Fruit fly (Drosophila melanogaster) whole organism, embryonic: ENCODE results near the gene CG15347.

Experiments
- ATbp ChIP-seq: fragments of 200-800 bp; sonication (Bioruptor generic); optimal IDR thresholded peaks from 2 replicates; lab custom pipeline; 2017; ENCODE audit warnings: missing biosample characterization, mild to moderate bottlenecking, missing genetic modification characterization, missing genetic modification reagents
- Adf1 ChIP-seq: fragments of 200-800 bp; sonication (Bioruptor generic); IDR thresholded peaks from 2 replicates; pipeline ENCODE4 v1.3.6; 2022; ENCODE audit warnings: missing biosample characterization, missing genetic modification characterization
- Blimp-1 ChIP-seq: fragments of 200-800 bp; sonication (Bioruptor generic); optimal IDR thresholded peaks from 3 replicates; lab custom pipeline; 2018; ENCODE audit warnings: missing biosample characterization, missing genetic modification characterization, mild to moderate bottlenecking, moderate library complexity, missing genetic modification reagents
- CG11085 ChIP-seq: fragments of 200-800 bp; sonication (Bioruptor generic); IDR thresholded peaks from 2 replicates; pipeline ENCODE4 v1.3.6; 2022; ENCODE audit warnings: missing biosample characterization, missing genetic modification characterization
- CG11504 ChIP-seq: fragments of 200-800 bp; sonication (Bioruptor generic); optimal IDR thresholded peaks from 3 replicates; lab custom pipeline; 2019; ENCODE audit warnings: missing biosample characterization, mild to moderate bottlenecking, missing genetic modification characterization, moderate library complexity
- CG13123 ChIP-seq: fragments of 200-800 bp; sonication (Bioruptor generic); optimal IDR thresholded peaks from 2 replicates; lab custom pipeline; 2016; ENCODE audit warnings: missing biosample characterization, missing genetic modification characterization
- CG14860 ChIP-seq: fragments of 200-800 bp; sonication (Bioruptor generic); IDR thresholded peaks from 3 replicates; pipeline ENCODE4 v1.3.6; 2022; ENCODE audit warnings: missing biosample characterization, missing genetic modification characterization; ENCODE audit not compliant: partially characterized antibody
- CG15514 ChIP-seq: fragments of 200-800 bp; sonication (Bioruptor generic); optimal IDR thresholded peaks from 3 replicates; lab custom pipeline; 2017; ENCODE audit warnings: missing biosample characterization, missing genetic modification characterization, mild to moderate bottlenecking, moderate library complexity, missing genetic modification reagents
- CG31365 ChIP-seq: fragments of 200-800 bp; sonication (Bioruptor generic); optimal IDR thresholded peaks from 2 replicates; lab custom pipeline; 2018; ENCODE audit warnings: missing biosample characterization, mild to moderate bottlenecking, missing genetic modification characterization
- CG34376 ChIP-seq: fragments of 200-800 bp; sonication (Bioruptor generic); optimal IDR thresholded peaks from 2 replicates; lab custom pipeline; 2018; ENCODE audit warnings: missing biosample characterization, mild to moderate bottlenecking, missing genetic modification characterization
- CG43689 ChIP-seq: fragments of 200-800 bp; sonication (Bioruptor generic); IDR thresholded peaks from 2 replicates; pipeline ENCODE4 v1.3.6; 2022; ENCODE audit warnings: missing biosample characterization, missing genetic modification characterization
- CG6689 ChIP-seq: fragments of 200-800 bp; sonication (Bioruptor generic); IDR thresholded peaks from 2 replicates; pipeline ENCODE4 v1.3.6; 2022; ENCODE audit warnings: missing biosample characterization, missing genetic modification characterization
- Doc2 ChIP-seq: fragments of 200-800 bp; sonication (Bioruptor generic); IDR thresholded peaks from 2 replicates; pipeline ENCODE4 v1.3.6; 2022; ENCODE audit warnings: missing biosample characterization, missing genetic modification characterization
- Fer1 ChIP-seq: fragments of 200-800 bp; sonication (Bioruptor generic); optimal IDR thresholded peaks from 2 replicates; lab custom pipeline; 2017; ENCODE audit warnings: missing biosample characterization, mild to moderate bottlenecking, missing genetic modification characterization
- HLH4C ChIP-seq: fragments of 200-800 bp; sonication (Bioruptor generic); IDR thresholded peaks from 3 replicates; pipeline ENCODE4 v1.3.6; 2022; ENCODE audit warnings: missing biosample characterization, missing genetic modification characterization; ENCODE audit not compliant: partially characterized antibody
- Hsf ChIP-seq: fragments of 200-800 bp; sonication (Bioruptor generic); optimal IDR thresholded peaks from 3 replicates; lab custom pipeline; 2016; ENCODE audit warnings: missing biosample characterization, missing genetic modification characterization
- MTF-1 ChIP-seq: fragments of 200-800 bp; sonication (Bioruptor generic); optimal IDR thresholded peaks from 2 replicates; lab custom pipeline; 2018; ENCODE audit warnings: missing biosample characterization, mild to moderate bottlenecking, missing genetic modification characterization, borderline replicate concordance
- Mes4 ChIP-seq: fragments of 200-800 bp; sonication (Bioruptor generic); optimal IDR thresholded peaks from 2 replicates; lab custom pipeline; 2016; ENCODE audit warnings: missing biosample characterization, missing genetic modification characterization
- Pdp1 ChIP-seq, 2 experiments: fragments of 200-800 bp; sonication (Bioruptor generic); optimal IDR thresholded peaks; 3 replicates each; lab custom pipeline; 2016; ENCODE audit warnings: missing biosample characterization in 2 of 2, missing genetic modification characterization in 2 of 2, mild to moderate bottlenecking in 1 of 2, moderate library complexity in 1 of 2
- Rfx ChIP-seq: fragments of 200-800 bp; sonication (Bioruptor generic); IDR thresholded peaks from 2 replicates; pipeline ENCODE4 v1.3.6; 2022; ENCODE audit warnings: missing biosample characterization, missing genetic modification characterization
- Xrp1 ChIP-seq: fragments of 200-800 bp; sonication (Bioruptor generic); IDR thresholded peaks from 2 replicates; pipeline ENCODE4 v1.3.6; 2022; ENCODE audit warnings: missing biosample characterization, missing genetic modification characterization
- YL-1 ChIP-seq: fragments of 200-800 bp; sonication (Bioruptor generic); optimal IDR thresholded peaks from 3 replicates; lab custom pipeline; 2017; ENCODE audit warnings: missing biosample characterization, mild to moderate bottlenecking, missing genetic modification characterization
- amos ChIP-seq: fragments of 200-800 bp; sonication (Bioruptor generic); IDR thresholded peaks from 2 replicates; pipeline ENCODE4 v1.3.6; 2022; ENCODE audit warnings: missing biosample characterization, missing genetic modification characterization; ENCODE audit not compliant: partially characterized antibody
- ara ChIP-seq: fragments of 200-800 bp; sonication (Bioruptor generic); IDR thresholded peaks from 2 replicates; pipeline ENCODE4 v1.3.6; 2022; ENCODE audit warnings: missing biosample characterization, missing genetic modification characterization
- ash1 ChIP-seq: fragments of 200-800 bp; sonication (Bioruptor generic); optimal IDR thresholded peaks from 2 replicates; lab custom pipeline; 2018; ENCODE audit warnings: missing biosample characterization, mild to moderate bottlenecking, missing genetic modification characterization
- chm ChIP-seq: fragments of 200-800 bp; sonication (Bioruptor generic); IDR thresholded peaks from 2 replicates; pipeline ENCODE4 v1.3.6; 2022; ENCODE audit warnings: missing biosample characterization, missing genetic modification characterization
- corto ChIP-seq: fragments of 200-800 bp; sonication (Bioruptor generic); optimal IDR thresholded peaks from 2 replicates; lab custom pipeline; 2016; ENCODE audit warnings: missing biosample characterization, mild to moderate bottlenecking, missing genetic modification characterization, moderate library complexity
- cwo ChIP-seq: fragments of 200-800 bp; sonication (Bioruptor generic); optimal IDR thresholded peaks from 3 replicates; lab custom pipeline; 2017; ENCODE audit warnings: missing biosample characterization, missing genetic modification characterization, mild to moderate bottlenecking, moderate library complexity, missing genetic modification reagents
- exex ChIP-seq: fragments of 200-800 bp; sonication (Bioruptor generic); optimal IDR thresholded peaks from 4 replicates; lab custom pipeline; 2018; ENCODE audit warnings: missing biosample characterization, mild to moderate bottlenecking, missing genetic modification characterization, moderate library complexity
- grn ChIP-seq: fragments of 200-800 bp; sonication (Bioruptor generic); optimal IDR thresholded peaks from 3 replicates; lab custom pipeline; 2017; ENCODE audit warnings: missing biosample characterization, missing genetic modification characterization
- hkb ChIP-seq, 2 experiments: fragments of 200-800 bp in 1 of 2; fragments of >200 bp in 1 of 2; sonication (Bioruptor generic) in 1 of 2; IDR thresholded peaks in 1 of 2; optimal IDR thresholded peaks in 1 of 2; 2 replicates each; pipeline versions ENCODE4 v1.3.6 to Lab custom; 2017 to 2022; ENCODE audit warnings: missing biosample characterization in 1 of 2, missing genetic modification characterization in 1 of 2
- lab ChIP-seq: fragments of 200-800 bp; sonication (Bioruptor generic); optimal IDR thresholded peaks from 3 replicates; lab custom pipeline; 2017; ENCODE audit warnings: missing biosample characterization, missing genetic modification characterization, mild to moderate bottlenecking, moderate library complexity, missing genetic modification reagents
- nerfin-2 ChIP-seq: fragments of 200-800 bp; sonication (Bioruptor generic); IDR thresholded peaks from 2 replicates; pipeline ENCODE4 v1.3.6; 2022; ENCODE audit warnings: missing biosample characterization, missing genetic modification characterization; ENCODE audit not compliant: partially characterized antibody
- oc ChIP-seq: fragments of 200-800 bp; sonication (Bioruptor generic); optimal IDR thresholded peaks from 2 replicates; lab custom pipeline; 2018; ENCODE audit warnings: missing biosample characterization, mild to moderate bottlenecking, missing genetic modification characterization, moderate library complexity
- run ChIP-seq: fragments of 200-800 bp; sonication (Bioruptor generic); optimal IDR thresholded peaks from 3 replicates; lab custom pipeline; 2018; ENCODE audit warnings: missing biosample characterization, mild to moderate bottlenecking, missing genetic modification characterization
- schlank ChIP-seq: fragments of 200-800 bp; sonication (Bioruptor generic); optimal IDR thresholded peaks from 2 replicates; lab custom pipeline; 2018; ENCODE audit warnings: missing biosample characterization, mild to moderate bottlenecking, missing genetic modification characterization
- tio ChIP-seq: fragments of 200-800 bp; sonication (Bioruptor generic); optimal IDR thresholded peaks from 2 replicates; lab custom pipeline; 2017; ENCODE audit warnings: missing biosample characterization, missing genetic modification characterization, inconsistent platforms
- vvl ChIP-seq: fragments of 200-800 bp; sonication (Bioruptor generic); IDR thresholded peaks from 2 replicates; pipeline ENCODE4 v1.3.6; 2022; ENCODE audit warnings: missing biosample characterization, missing genetic modification characterization
- z ChIP-seq: fragments of 200-800 bp; sonication (Bioruptor generic); IDR thresholded peaks from 3 replicates; pipeline ENCODE4 v1.3.6; 2022; ENCODE audit warnings: missing biosample characterization, missing genetic modification characterization

The CG15347 gene

dm6 chrX:8460686-8461085 is at the start of gene CG15347:
TSS of gene CG15347 (minus strand) at chrX:8460898.
- TF ChIP-seq schlank (tag; lab: Kevin White, UChicago): no peak
- TF ChIP-seq tio (GFP tag; lab: Kevin White, UChicago): no peak
- peak; percentile 40 for TF ChIP-seq exex (tag; lab: Kevin White, UChicago)
- TF ChIP-seq corto (GFP tag; lab: Kevin White, UChicago): no peak
- peak; percentile 10 for TF ChIP-seq lab (GFP tag; lab: Kevin White, UChicago)
- peak; percentile 9 for TF ChIP-seq grn
- peak in 1 of 2 experiments; percentile 23 for TF ChIP-seq Pdp1 (GFP tag; optimal IDR thresholded peaks at IDR 0.05; lab: Kevin White, UChicago)
- no peak for TF ChIP-seq Doc2 (GFP tag; lab: Robert Waterston, UW)
- no peak for TF ChIP-seq amos (GFP tag; lab: Robert Waterston, UW)
- peak; percentile 90 for TF ChIP-seq CG15514
- TF ChIP-seq chm: peak; percentile 36; the same call in 1 of the 2 replicates
- TF ChIP-seq CG31365 (tag; lab: Kevin White, UChicago): no peak
- TF ChIP-seq z (GFP tag; lab: Robert Waterston, UW): 0 out of 3 replicates have a peak, but pooled peaks have one; percentile 36
- TF ChIP-seq Fer1 (GFP tag; lab: Kevin White, UChicago): no peak
- TF ChIP-seq Hsf (GFP tag; lab: Kevin White, UChicago): no peak
- TF ChIP-seq CG34376 (GFP tag; lab: Kevin White, UChicago): peak; percentile 34
- TF ChIP-seq run: no peak

- TF ChIP-seq Mes4 (GFP tag; lab: Kevin White, UChicago): no peak
- TF ChIP-seq hkb (optimal IDR thresholded peaks at IDR 0.05; lab: Kevin White, UChicago): no peak
- TF ChIP-seq hkb (GFP tag; IDR thresholded peaks at IDR 0.05; lab: Robert Waterston, UW): no peak
- TF ChIP-seq CG43689 (GFP tag; lab: Robert Waterston, UW): no peak
- no peak for TF ChIP-seq CG11085 (GFP tag; lab: Robert Waterston, UW)
- TF ChIP-seq Adf1 (GFP tag; lab: Robert Waterston, UW): no peak
- no peak for TF ChIP-seq CG13123 (GFP tag; lab: Kevin White, UChicago)
- no peak for TF ChIP-seq YL-1
- TF ChIP-seq HLH4C (GFP tag; lab: Robert Waterston, UW): peak; percentile 63
- TF ChIP-seq ash1: no peak
- TF ChIP-seq CG6689 (GFP tag; lab: Robert Waterston, UW): no peak
- TF ChIP-seq vvl (GFP tag; lab: Robert Waterston, UW): peak; percentile 65; the same call in 1 of the 2 replicates
- peak; percentile 81 for TF ChIP-seq Blimp-1 (GFP tag; lab: Kevin White, UChicago)
- no peak for TF ChIP-seq Rfx (GFP tag; lab: Robert Waterston, UW)
- no peak for TF ChIP-seq MTF-1 (GFP tag; lab: Kevin White, UChicago)
- peak; percentile 67 for TF ChIP-seq oc (tag; lab: Kevin White, UChicago)
- TF ChIP-seq cwo (GFP tag; lab: Kevin White, UChicago): peak; percentile 65
- TF ChIP-seq CG14860 (GFP tag; lab: Robert Waterston, UW): 0 out of 3 replicates have a peak, but pooled peaks have one; percentile 21
- no peak for TF ChIP-seq ara
- no peak for TF ChIP-seq CG11504
- no peak for TF ChIP-seq Xrp1
- peak; percentile 54; the same call in 1 of the 2 replicates for TF ChIP-seq nerfin-2
- no peak for TF ChIP-seq ATbp
- TF ChIP-seq, all 482 proteins: peak for 7
Observed at dm6 chrX:8505023-8505604, 44.4 kb upstream of the CG15347 start.
